Worm (Caenorhabditis elegans) whole organism, L4/young adult: ENCODE data around the gene F17H10.2.

Source experiments
- W03F9.2 ChIP-seq: fragments of 150-350 bp; optimal IDR thresholded peaks from 2 replicates; lab custom pipeline; 2014; ENCODE audit warnings: missing biosample characterization, missing genetic modification characterization
- dao-5 ChIP-seq: sonication (generic microtip); optimal IDR thresholded peaks from 2 replicates; lab custom pipeline; 2016; ENCODE audit warnings: missing genotype, missing genetic modification characterization, moderate library complexity, missing compliant biosample characterization
- him-1 ChIP-seq: sonication (generic microtip); optimal IDR thresholded peaks from 2 replicates; lab custom pipeline; 2016; ENCODE audit warnings: missing genotype, missing genetic modification reagents, missing genetic modification characterization, missing compliant biosample characterization

- TF ChIP-seq dao-5 (tag; lab: Kevin White, UChicago) (no peak), him-1 (tag; lab: Kevin White, UChicago) (no peak), W03F9.2 (tag; lab: Kevin White, UChicago) (no peak)
Measured at ce11 chrX:13159005-13159404, 45.4 kb downstream of the F17H10.2 start.
